Worm (Caenorhabditis elegans) whole organism, midembryonic: ENCODE measurements around the gene ttr-15.

Experiments used
- T22C8.4 ChIP-seq: fragments of 200-800 bp; sonication (Bioruptor generic); IDR thresholded peaks from 2 replicates; pipeline ENCODE4 v1.3.6; 2022; ENCODE audit warnings: missing genetic modification characterization, missing compliant biosample characterization
- cog-1 ChIP-seq: sonication (generic microtip); optimal IDR thresholded peaks from 2 replicates; lab custom pipeline; 2016; ENCODE audit warnings: missing genetic modification characterization, missing compliant biosample characterization
- flt-1 ChIP-seq: fragments of 200-800 bp; sonication (Bioruptor generic); IDR thresholded peaks from 2 replicates; pipeline ENCODE4 v1.3.6; 2022; ENCODE audit warnings: missing genetic modification characterization, missing compliant biosample characterization
- klf-2 ChIP-seq: fragments of 200-800 bp; sonication (Bioruptor generic); conservative IDR thresholded peaks from 2 replicates; pipeline ENCODE4 v1.3.6; 2022; ENCODE audit warnings: missing genetic modification reagents, missing genetic modification characterization, missing compliant biosample characterization
- med-1 ChIP-seq: sonication (generic microtip); optimal IDR thresholded peaks from 2 replicates; lab custom pipeline; 2017; ENCODE audit warnings: missing genetic modification characterization, mild to moderate bottlenecking, missing compliant biosample characterization, antibody characterized with exemption, missing genetic modification reagents; ENCODE audit not compliant: insufficient read depth
- ref-1 ChIP-seq: fragments of 200-800 bp; sonication (Bioruptor generic); conservative IDR thresholded peaks from 2 replicates; pipeline ENCODE4 v1.3.6; 2022; ENCODE audit warnings: missing genetic modification reagents, missing genetic modification characterization, missing compliant biosample characterization
- tab-1 ChIP-seq: fragments of 200-800 bp; sonication (Bioruptor generic); IDR thresholded peaks from 2 replicates; pipeline ENCODE4 v1.3.6; 2022; ENCODE audit warnings: missing genetic modification characterization, missing compliant biosample characterization
- ztf-23 ChIP-seq: fragments of 200-800 bp; sonication (Bioruptor generic); IDR thresholded peaks from 2 replicates; pipeline ENCODE4 v1.3.6; 2022; ENCODE audit warnings: missing genetic modification reagents, missing genetic modification characterization, missing compliant biosample characterization
- ztf-29 ChIP-seq: fragments of 200-800 bp; sonication (Bioruptor generic); IDR thresholded peaks from 2 replicates; pipeline ENCODE4 v1.3.6; 2022; ENCODE audit warnings: missing genetic modification reagents, missing genetic modification characterization, missing compliant biosample characterization

Gene ttr-15

DNA sequence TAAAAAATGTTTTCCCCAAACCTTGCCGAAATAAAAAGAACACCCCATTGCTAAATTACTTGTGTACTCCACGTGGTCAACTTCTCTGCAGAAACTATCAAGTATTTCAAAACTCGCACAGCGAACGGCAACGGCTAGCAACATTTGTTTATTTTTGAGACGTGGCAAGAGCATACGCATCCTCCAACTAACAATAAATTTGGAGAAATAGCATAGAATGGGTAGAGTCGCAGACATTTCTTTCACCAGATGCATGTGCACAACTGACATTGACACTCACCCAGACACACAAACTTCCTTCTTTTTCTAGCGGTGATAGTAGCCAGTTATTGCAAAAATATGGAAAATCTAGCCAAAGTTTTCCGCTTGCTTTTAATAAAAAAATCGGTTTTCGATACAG, 42.0 kb downstream of the ttr-15 start:
- no peak for TF ChIP-seq flt-1 (GFP tag; lab: Robert Waterston, UW)
- no peak for TF ChIP-seq ztf-29 (GFP tag; lab: Robert Waterston, UW)
- no peak for TF ChIP-seq cog-1 (tag; lab: Kevin White, UChicago)
- TF ChIP-seq ztf-23: no peak
- TF ChIP-seq ref-1 (GFP tag; lab: Robert Waterston, UW): no peak
- no peak for TF ChIP-seq med-1
- no peak for TF ChIP-seq tab-1
- no peak for TF ChIP-seq klf-2 (GFP tag; lab: Robert Waterston, UW)
- TF ChIP-seq T22C8.4 (GFP tag; lab: Robert Waterston, UW): no peak

DNA sequence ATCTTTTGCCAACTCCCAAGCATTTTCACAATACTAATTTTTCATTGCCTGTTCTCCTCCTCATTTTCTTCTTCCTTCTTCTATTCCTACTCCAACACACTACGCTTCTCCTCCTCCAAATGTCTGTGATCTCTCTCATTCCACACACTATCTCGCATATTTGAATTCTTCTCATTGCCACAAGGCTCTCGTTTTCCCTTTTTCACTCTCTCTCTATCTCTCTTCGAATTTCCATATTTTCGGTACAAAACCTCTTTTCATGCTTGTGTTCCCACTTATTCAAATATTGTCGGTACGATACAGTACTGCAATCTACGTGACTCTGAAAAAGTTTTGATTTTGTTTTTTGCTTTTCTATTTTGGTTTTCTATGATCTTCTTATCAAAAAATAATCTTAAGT, 43.0 kb downstream of the ttr-15 start:
- TF ChIP-seq cog-1 (tag; lab: Kevin White, UChicago): no peak

DNA sequence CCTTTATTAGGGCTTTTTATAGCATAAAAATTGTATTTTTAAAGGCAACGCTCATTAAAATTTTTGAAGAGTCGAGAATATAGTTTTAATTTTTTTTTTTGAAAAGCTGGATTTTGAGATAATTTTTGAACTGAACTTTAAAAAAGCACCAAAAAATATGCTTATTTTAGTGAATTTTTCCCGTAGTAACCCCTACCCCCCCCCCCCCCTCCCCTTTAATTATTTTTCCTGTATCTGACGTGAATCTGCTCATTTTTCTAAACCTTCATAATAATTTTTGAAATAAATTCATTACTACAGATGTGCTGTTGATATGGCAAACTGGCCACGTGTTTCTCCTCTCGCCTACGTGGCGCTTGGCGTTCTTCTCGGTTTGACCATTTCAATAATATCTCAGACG, 43.8 kb downstream of the ttr-15 start, which contains the start of gene C38H2.2:
C38H2.2 (plus strand) TSS at position 301 of the 400 bp plus-strand sequence.
- TF ChIP-seq med-1 (no peak), ref-1 (GFP tag; lab: Robert Waterston, UW) (no peak), tab-1 (no peak), ztf-29 (GFP tag; lab: Robert Waterston, UW) (no peak), klf-2 (GFP tag; lab: Robert Waterston, UW) (no peak), flt-1 (GFP tag; lab: Robert Waterston, UW) (no peak), ztf-23 (no peak), T22C8.4 (GFP tag; lab: Robert Waterston, UW) (no peak), cog-1 (tag; lab: Kevin White, UChicago) (no peak)

DNA sequence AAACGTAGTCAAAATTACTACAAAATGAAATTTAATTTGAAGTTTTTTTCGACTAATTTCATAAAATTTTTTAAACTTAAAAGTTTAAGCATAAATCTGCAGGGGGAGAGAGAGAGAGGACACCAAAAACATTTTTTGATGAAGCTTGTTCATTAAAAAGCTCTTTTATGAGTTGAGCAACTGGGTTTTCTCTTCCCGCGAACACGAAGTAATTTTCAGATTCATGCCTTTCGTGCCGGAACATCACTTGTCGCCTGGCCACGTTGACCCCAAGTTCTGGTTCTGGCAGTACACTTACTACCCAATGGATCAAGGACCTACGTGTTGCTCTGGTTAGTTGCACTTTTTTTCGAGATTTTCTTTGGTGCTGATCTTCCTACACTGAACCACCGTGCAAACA, 46.2 kb downstream of the ttr-15 start:
- TF ChIP-seq med-1 (no peak), ztf-29 (GFP tag; lab: Robert Waterston, UW) (no peak), ztf-23 (no peak), ref-1 (GFP tag; lab: Robert Waterston, UW) (no peak), cog-1 (tag; lab: Kevin White, UChicago) (no peak), klf-2 (GFP tag; lab: Robert Waterston, UW) (no peak), tab-1 (no peak), flt-1 (GFP tag; lab: Robert Waterston, UW) (no peak), T22C8.4 (GFP tag; lab: Robert Waterston, UW) (no peak)

DNA sequence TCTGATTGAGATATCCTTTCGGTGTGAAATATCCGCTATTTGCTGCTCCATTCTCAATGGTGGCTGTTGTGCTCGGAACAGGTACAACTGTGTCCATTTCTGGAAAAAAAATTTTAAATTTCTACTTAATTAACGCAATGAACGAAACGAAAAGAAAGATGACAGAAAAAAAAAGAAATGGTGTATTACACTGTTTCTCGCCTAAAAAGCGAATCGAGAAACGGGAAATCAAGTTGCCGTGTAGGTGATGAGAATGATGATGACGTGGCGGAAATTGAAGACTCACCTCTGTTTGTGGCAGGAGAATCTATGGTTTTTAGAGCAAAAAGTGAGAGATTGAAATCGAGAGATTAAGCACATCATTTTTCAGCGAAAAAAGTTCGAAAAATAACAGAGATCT, 48.8 kb downstream of the ttr-15 start, which contains the start of gene C38H2.3:
C38H2.3 (minus strand) TSS at position 101 of the 400 bp plus-strand sequence.
- no peak for TF ChIP-seq klf-2 (GFP tag; lab: Robert Waterston, UW)
- no peak for TF ChIP-seq ref-1 (GFP tag; lab: Robert Waterston, UW)
- TF ChIP-seq flt-1 (GFP tag; lab: Robert Waterston, UW): no peak
- no peak for TF ChIP-seq med-1
- no peak for TF ChIP-seq tab-1
- no peak for TF ChIP-seq T22C8.4 (GFP tag; lab: Robert Waterston, UW)
- no peak for TF ChIP-seq cog-1 (tag; lab: Kevin White, UChicago)
- TF ChIP-seq ztf-29 (GFP tag; lab: Robert Waterston, UW): no peak
- no peak for TF ChIP-seq ztf-23
